Worm (Caenorhabditis elegans) whole organism, L3 larva: Measurements from ENCODE around the gene ZK1320.13.

ENCODE experiments used
- R02D3.7 ChIP-seq: fragments of 150-350 bp; optimal IDR thresholded peaks from 2 replicates; lab custom pipeline; 2014; ENCODE audit warnings: missing biosample characterization, missing genetic modification characterization
- ZK546.5 ChIP-seq: sonication (generic microtip); optimal IDR thresholded peaks from 2 replicates; lab custom pipeline; 2017; ENCODE audit warnings: missing biosample characterization, missing genetic modification characterization
- aly-2 ChIP-seq: fragments of 150-350 bp; optimal IDR thresholded peaks from 2 replicates; lab custom pipeline; 2014; ENCODE audit warnings: missing biosample characterization, missing genetic modification characterization
- ama-1 ChIP-seq: fragments of 150-350 bp; optimal IDR thresholded peaks from 2 replicates; lab custom pipeline; 2018
- ceh-16 ChIP-seq: sonication (generic microtip); optimal IDR thresholded peaks from 2 replicates; lab custom pipeline; 2017; ENCODE audit warnings: missing biosample characterization, missing genetic modification characterization
- ceh-28 ChIP-seq: fragments of 150-350 bp; optimal IDR thresholded peaks from 2 replicates; lab custom pipeline; 2014; ENCODE audit warnings: missing biosample characterization, missing genetic modification reagents, missing genetic modification characterization
- ceh-9 ChIP-seq: sonication (generic microtip); optimal IDR thresholded peaks from 2 replicates; lab custom pipeline; 2018; ENCODE audit warnings: missing biosample characterization, missing genetic modification characterization
- daf-12 ChIP-seq: fragments of 150-350 bp; optimal IDR thresholded peaks from 2 replicates; lab custom pipeline; 2014; ENCODE audit warnings: missing biosample characterization, missing genetic modification reagents, missing genetic modification characterization
- egl-27 ChIP-seq: sonication (generic microtip); optimal IDR thresholded peaks from 4 replicates; lab custom pipeline; 2017; ENCODE audit warnings: missing biosample characterization, missing genetic modification reagents, missing genetic modification characterization
- egl-5 ChIP-seq: fragments of 150-350 bp; optimal IDR thresholded peaks from 2 replicates; lab custom pipeline; 2017; ENCODE audit warnings: missing biosample characterization, missing genetic modification reagents, missing genetic modification characterization, inconsistent platforms
- elt-1 ChIP-seq: fragments of 150-350 bp; optimal IDR thresholded peaks from 2 replicates; lab custom pipeline; 2014; ENCODE audit warnings: missing biosample characterization, missing genetic modification characterization
- elt-2 ChIP-seq: sonication (generic microtip); optimal IDR thresholded peaks from 2 replicates; lab custom pipeline; 2016; ENCODE audit warnings: missing genetic modification reagents, mild to moderate bottlenecking, missing genetic modification characterization, missing compliant biosample characterization
- elt-3 ChIP-seq, 3 experiments: fragments of 150-350 bp in 1 of 3; sonication (generic microtip) in 2 of 3; optimal IDR thresholded peaks; 2 replicates in 2 of 3; 4 replicates in 1 of 3; lab custom pipeline; 2014 to 2017; ENCODE audit warnings: missing biosample characterization in 3 of 3, missing genetic modification characterization in 3 of 3
- eor-1 ChIP-seq, 2 experiments: fragments of 150-350 bp; optimal IDR thresholded peaks; 2 replicates each; lab custom pipeline; 2014 to 2018; ENCODE audit warnings: missing biosample characterization in 2 of 2, missing genetic modification characterization in 2 of 2
- fkh-10 ChIP-seq: sonication (generic microtip); optimal IDR thresholded peaks from 2 replicates; lab custom pipeline; 2017; ENCODE audit warnings: missing biosample characterization, missing genetic modification reagents, missing genetic modification characterization
- fkh-2 ChIP-seq: fragments of 150-350 bp; optimal IDR thresholded peaks from 2 replicates; lab custom pipeline; 2014; ENCODE audit warnings: missing biosample characterization, missing genetic modification reagents, missing genetic modification characterization
- fos-1 ChIP-seq: fragments of 150-350 bp; optimal IDR thresholded peaks from 2 replicates; lab custom pipeline; 2014; ENCODE audit warnings: missing biosample characterization, missing genetic modification characterization
- hmg-11 ChIP-seq: sonication (generic microtip); optimal IDR thresholded peaks from 2 replicates; lab custom pipeline; 2016; ENCODE audit warnings: missing genetic modification characterization, missing compliant biosample characterization
- jun-1 ChIP-seq: fragments of 150-350 bp; optimal IDR thresholded peaks from 2 replicates; lab custom pipeline; 2014; ENCODE audit warnings: missing biosample characterization, missing genetic modification reagents, missing genetic modification characterization
- lin-15B ChIP-seq: fragments of 150-350 bp; optimal IDR thresholded peaks from 2 replicates; lab custom pipeline; 2014; ENCODE audit warnings: missing biosample characterization, missing genetic modification characterization
- lin-39 ChIP-seq: fragments of 150-350 bp; optimal IDR thresholded peaks from 2 replicates; lab custom pipeline; 2018; ENCODE audit warnings: missing biosample characterization, missing genetic modification reagents, missing genetic modification characterization
- lsy-12 ChIP-seq: sonication (generic microtip); optimal IDR thresholded peaks from 2 replicates; lab custom pipeline; 2016; ENCODE audit warnings: mild to moderate bottlenecking, missing genetic modification characterization, missing compliant biosample characterization
- mdl-1 ChIP-seq: fragments of 150-350 bp; optimal IDR thresholded peaks from 2 replicates; lab custom pipeline; 2014; ENCODE audit warnings: missing biosample characterization, missing genetic modification characterization
- mml-1 ChIP-seq: fragments of 150-350 bp; sonication (generic microtip); optimal IDR thresholded peaks from 3 replicates; lab custom pipeline; 2014; ENCODE audit warnings: missing biosample characterization, missing genetic modification characterization
- nfya-1 ChIP-seq: sonication (generic microtip); optimal IDR thresholded peaks from 2 replicates; lab custom pipeline; 2017; ENCODE audit warnings: missing genetic modification characterization, mild to moderate bottlenecking, missing compliant biosample characterization, antibody characterized with exemption, moderate library complexity; ENCODE audit not compliant: insufficient read depth
- nhr-11 ChIP-seq: fragments of 150-350 bp; optimal IDR thresholded peaks from 2 replicates; lab custom pipeline; 2014; ENCODE audit warnings: missing biosample characterization, missing genetic modification characterization
- nhr-12 ChIP-seq: fragments of 150-350 bp; optimal IDR thresholded peaks from 2 replicates; lab custom pipeline; 2014; ENCODE audit warnings: missing biosample characterization, missing genetic modification characterization
- nhr-23 ChIP-seq: fragments of 150-350 bp; optimal IDR thresholded peaks from 2 replicates; lab custom pipeline; 2014; ENCODE audit warnings: missing biosample characterization, missing genetic modification reagents, missing genetic modification characterization
- nhr-25 ChIP-seq: sonication (generic microtip); optimal IDR thresholded peaks from 2 replicates; lab custom pipeline; 2017; ENCODE audit warnings: missing biosample characterization, missing genetic modification characterization
- nhr-28 ChIP-seq: fragments of 150-350 bp; optimal IDR thresholded peaks from 2 replicates; lab custom pipeline; 2014; ENCODE audit warnings: missing biosample characterization, missing genetic modification characterization
- nhr-76 ChIP-seq: fragments of 150-350 bp; sonication (generic microtip); optimal IDR thresholded peaks from 5 replicates; lab custom pipeline; 2014; ENCODE audit warnings: missing biosample characterization, missing genetic modification characterization
- nhr-77 ChIP-seq: fragments of 150-350 bp; optimal IDR thresholded peaks from 2 replicates; lab custom pipeline; 2014; ENCODE audit warnings: missing biosample characterization, missing genetic modification characterization
- pha-4 ChIP-seq: fragments of 150-350 bp; optimal IDR thresholded peaks from 2 replicates; lab custom pipeline; 2014; ENCODE audit warnings: missing biosample characterization, missing genetic modification reagents, missing genetic modification characterization
- pqm-1 ChIP-seq: fragments of 150-350 bp; optimal IDR thresholded peaks from 2 replicates; lab custom pipeline; 2017; ENCODE audit warnings: missing biosample characterization, missing genetic modification characterization, inconsistent platforms
- skn-1 ChIP-seq: fragments of 150-350 bp; optimal IDR thresholded peaks from 2 replicates; lab custom pipeline; 2014; ENCODE audit warnings: missing biosample characterization, missing genetic modification characterization
- tbx-2 ChIP-seq: sonication (generic microtip); optimal IDR thresholded peaks from 2 replicates; lab custom pipeline; 2016; ENCODE audit warnings: mild to moderate bottlenecking, missing genetic modification characterization, missing compliant biosample characterization
- unc-39 ChIP-seq: sonication (generic microtip); optimal IDR thresholded peaks from 4 replicates; lab custom pipeline; 2017; ENCODE audit warnings: missing biosample characterization, missing genetic modification characterization
- unc-62 ChIP-seq: fragments of 150-350 bp; sonication (generic microtip); optimal IDR thresholded peaks from 4 replicates; lab custom pipeline; 2014; ENCODE audit warnings: missing biosample characterization, missing genetic modification reagents, missing genetic modification characterization
- ztf-11 ChIP-seq: fragments of 150-350 bp; optimal IDR thresholded peaks from 2 replicates; lab custom pipeline; 2014; ENCODE audit warnings: missing biosample characterization, missing genetic modification characterization
- ztf-4 ChIP-seq: fragments of 150-350 bp; optimal IDR thresholded peaks from 2 replicates; lab custom pipeline; 2014; ENCODE audit warnings: missing biosample characterization, missing genetic modification characterization

Gene ZK1320.13

DNA sequence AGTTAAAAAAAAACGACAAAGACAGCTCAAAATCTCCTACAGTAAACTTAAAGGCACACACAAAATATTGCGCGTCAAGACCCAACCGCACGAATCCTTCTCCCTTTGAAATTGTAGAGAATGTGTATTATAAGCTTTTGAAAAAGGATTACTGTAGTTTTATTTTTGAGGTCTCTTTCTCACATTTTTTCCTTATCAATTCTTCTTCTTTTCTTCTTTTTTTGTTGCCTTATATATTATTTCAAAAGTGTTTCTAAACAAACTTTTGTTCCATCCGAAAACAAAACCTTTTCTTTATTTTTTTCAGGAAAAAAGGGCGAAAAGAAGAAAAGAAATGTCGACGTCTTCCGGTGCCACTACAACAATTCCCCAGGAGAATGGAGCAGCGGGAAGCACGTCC lies at the start of gene ZK1320.13:
Gene ZK1320.13 (plus strand): TSS at position 301 of the 400 bp plus-strand sequence.
- TF ChIP-seq jun-1 (no peak), ztf-4 (no peak), pha-4 (no peak), nhr-76 (tag; lab: Kevin White, UChicago) (no peak), elt-2 (no peak), nhr-12 (tag; lab: Kevin White, UChicago) (no peak), unc-39 (tag; lab: Kevin White, UChicago) (no peak), R02D3.7 (tag; lab: Kevin White, UChicago) (no peak), aly-2 (tag; lab: Kevin White, UChicago) (no peak), eor-1 (tag; optimal IDR thresholded peaks at IDR 0.05; lab: Kevin White, UChicago) (no peak), nhr-77 (no peak), nhr-11 (tag; lab: Kevin White, UChicago) (no peak)

DNA sequence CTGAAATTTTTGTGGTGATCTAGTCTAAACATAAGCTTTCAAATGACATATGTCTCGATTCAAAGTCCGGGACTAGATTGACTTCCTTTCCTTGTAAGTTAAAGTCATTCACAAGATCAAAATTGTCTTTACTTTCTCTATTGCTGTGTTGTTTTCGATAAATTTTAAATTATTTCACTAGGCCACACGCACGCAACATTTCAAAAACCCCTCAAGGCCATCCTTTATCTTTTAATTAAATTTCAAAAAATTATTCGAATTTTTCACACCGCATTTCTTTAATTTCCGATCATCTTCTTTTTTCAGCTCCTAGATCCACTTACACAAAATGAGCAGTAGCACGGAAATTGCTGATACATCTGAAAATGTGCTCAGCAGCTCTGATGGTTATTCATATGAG lies 44.3 kb upstream of the ZK1320.13 start, which contains the start of gene ZK1307.7:
Gene ZK1307.7 (plus strand): TSS at position 301 of the 400 bp plus-strand sequence.
- TF ChIP-seq skn-1 (tag; lab: Kevin White, UChicago) = no peak
- TF ChIP-seq mml-1 (tag; lab: Kevin White, UChicago) = no peak
- no peak for TF ChIP-seq ceh-9 (tag; lab: Kevin White, UChicago)
- no peak for TF ChIP-seq ceh-16
- no peak for TF ChIP-seq pha-4
- no peak for TF ChIP-seq ztf-11
- no peak for TF ChIP-seq nhr-25 (tag; lab: Kevin White, UChicago)
- no peak for TF ChIP-seq lin-15B (tag; lab: Kevin White, UChicago)
- no peak for TF ChIP-seq fkh-2
- no peak for TF ChIP-seq fos-1 (tag; lab: Kevin White, UChicago)
- TF ChIP-seq ZK546.5 = no peak

DNA sequence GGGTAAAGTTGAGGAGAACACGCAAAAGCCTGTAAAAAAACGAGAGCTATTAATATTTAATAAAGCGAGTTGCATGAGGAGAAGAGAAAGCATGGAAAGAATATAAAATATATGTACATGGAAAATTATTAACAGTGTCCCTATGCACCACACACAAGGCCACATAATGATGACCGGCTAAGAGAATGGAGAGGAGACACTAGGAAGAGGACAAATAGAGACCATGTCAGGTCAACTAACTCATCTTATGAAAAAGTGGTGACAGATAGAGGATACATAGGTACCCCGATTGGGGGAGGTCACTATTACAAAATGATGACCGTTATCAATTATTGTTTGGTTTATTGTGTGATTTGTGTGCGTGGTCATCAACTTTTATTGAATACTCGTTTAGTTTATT lies 36.2 kb upstream of the ZK1320.13 start, which contains the start of gene fzr-1:
Gene fzr-1 (minus strand): TSS at position 29 of the 400 bp plus-strand sequence.
- peak; percentile 24 for TF ChIP-seq nhr-23 (tag; lab: Kevin White, UChicago)
- TF ChIP-seq lin-15B (tag; lab: Kevin White, UChicago) = no peak
- no peak for TF ChIP-seq eor-1 (tag; optimal IDR thresholded peaks at IDR 0.05; lab: Kevin White, UChicago)
- no peak for TF ChIP-seq ama-1 (lab: Kevin White, UChicago)
- TF ChIP-seq unc-62 (GFP tag; lab: Kevin White, UChicago) = no peak

DNA sequence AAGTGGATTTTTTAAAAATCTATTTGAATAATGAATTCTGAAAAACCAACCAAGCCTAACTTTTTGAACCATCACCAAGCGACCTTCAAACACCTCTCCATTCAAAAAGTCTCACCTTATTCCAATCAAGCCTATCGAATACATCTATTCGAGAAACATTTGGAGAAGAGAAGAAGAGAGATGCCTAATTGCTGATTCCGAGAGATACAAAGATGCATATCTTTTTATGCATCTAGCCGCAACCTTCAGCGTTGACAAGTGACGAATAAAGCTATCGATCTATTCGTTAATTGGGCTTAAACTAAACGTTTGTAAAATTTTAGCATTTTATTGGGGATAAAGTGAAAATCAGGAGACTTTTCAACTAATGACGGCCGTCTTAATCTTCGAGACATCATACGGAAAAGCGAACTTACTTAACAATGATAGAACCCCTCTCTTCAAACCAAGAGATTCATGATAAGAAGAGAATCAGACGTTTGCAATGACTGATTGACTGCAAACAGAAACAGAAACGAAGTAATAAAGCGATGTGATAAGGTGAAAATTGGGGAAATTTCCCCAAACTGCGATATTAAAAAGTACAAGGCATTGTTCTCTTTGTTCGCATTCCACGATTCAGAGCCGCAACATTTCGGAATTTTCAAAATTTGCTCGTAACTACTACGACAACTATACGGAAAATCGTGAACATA lies 35.5 kb upstream of the ZK1320.13 start:
- TF ChIP-seq hmg-11 (tag; lab: Kevin White, UChicago) (no peak), aly-2 (tag; lab: Kevin White, UChicago) (no peak), ceh-16 (peak; percentile 7), lin-15B (tag; lab: Kevin White, UChicago) (no peak), egl-27 (tag; lab: Kevin White, UChicago) (no peak), lsy-12 (no peak), elt-2 (peak; percentile 70), fkh-10 (GFP tag; lab: Kevin White, UChicago) (no peak), R02D3.7 (tag; lab: Kevin White, UChicago) (no peak), unc-62 (GFP tag; lab: Kevin White, UChicago) (no peak), egl-5 (tag; lab: Kevin White, UChicago) (no peak), nhr-25 (tag; lab: Kevin White, UChicago) (peak; percentile 58), pha-4 (peak; percentile 31), nhr-77 (no peak), elt-3 (tag; optimal IDR thresholded peaks at IDR 0.05; lab: Kevin White, UChicago) (no peak), elt-1 (peak; percentile 96), pqm-1 (tag; lab: Kevin White, UChicago) (peak; percentile 72), unc-39 (tag; lab: Kevin White, UChicago) (no peak), mdl-1 (tag; lab: Kevin White, UChicago) (no peak)

DNA sequence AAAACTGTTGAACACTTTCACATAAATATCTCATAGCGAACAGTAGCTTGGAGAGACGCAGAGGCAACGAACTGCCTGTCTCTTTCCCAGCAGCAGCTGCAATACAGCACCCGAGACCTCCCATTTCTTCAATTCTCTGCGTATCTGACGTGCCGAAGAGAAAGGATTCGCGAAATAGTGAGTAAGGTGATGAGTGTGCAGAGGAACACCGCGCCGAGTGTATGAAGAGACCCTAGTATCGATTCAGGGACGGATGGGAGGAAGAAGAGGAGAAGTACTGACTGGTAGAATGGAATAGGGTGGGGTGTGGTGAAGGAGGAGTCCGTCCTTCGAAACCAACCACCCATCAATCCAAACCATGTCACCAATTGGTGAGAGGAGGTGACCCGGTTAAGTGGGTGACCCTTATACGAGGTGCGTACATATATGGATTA lies 34.5 kb upstream of the ZK1320.13 start:
- TF ChIP-seq lin-39 (tag; lab: Kevin White, UChicago) (peak; percentile 11), elt-3 (tag; optimal IDR thresholded peaks at IDR 0.05; lab: Kevin White, UChicago) (no peak), pqm-1 (tag; lab: Kevin White, UChicago) (peak; percentile 13), ceh-16 (no peak), ztf-11 (no peak), mdl-1 (tag; lab: Kevin White, UChicago) (peak; percentile 66), ceh-28 (tag; lab: Kevin White, UChicago) (peak; percentile 85), unc-39 (tag; lab: Kevin White, UChicago) (no peak), nhr-12 (tag; lab: Kevin White, UChicago) (no peak), R02D3.7 (tag; lab: Kevin White, UChicago) (peak; percentile 47), eor-1 (tag; optimal IDR thresholded peaks at IDR 0.05; lab: Kevin White, UChicago) (no peak), fkh-10 (GFP tag; lab: Kevin White, UChicago) (no peak), ZK546.5 (no peak), nhr-28 (no peak), fos-1 (tag; lab: Kevin White, UChicago) (no peak), aly-2 (tag; lab: Kevin White, UChicago) (no peak), tbx-2 (tag; lab: Kevin White, UChicago) (peak; percentile 30), nfya-1 (peak; percentile 88), egl-5 (tag; lab: Kevin White, UChicago) (peak; percentile 92), daf-12 (tag; lab: Kevin White, UChicago) (no peak), egl-27 (tag; lab: Kevin White, UChicago) (no peak), elt-1 (peak; percentile 73), nhr-77 (no peak), lin-15B (tag; lab: Kevin White, UChicago) (peak; percentile 52), elt-2 (peak; percentile 60), ceh-9 (tag; lab: Kevin White, UChicago) (no peak)
